Worm (Caenorhabditis elegans): Measurements from ENCODE around the gene set-23.

Gene set-23

DNA sequence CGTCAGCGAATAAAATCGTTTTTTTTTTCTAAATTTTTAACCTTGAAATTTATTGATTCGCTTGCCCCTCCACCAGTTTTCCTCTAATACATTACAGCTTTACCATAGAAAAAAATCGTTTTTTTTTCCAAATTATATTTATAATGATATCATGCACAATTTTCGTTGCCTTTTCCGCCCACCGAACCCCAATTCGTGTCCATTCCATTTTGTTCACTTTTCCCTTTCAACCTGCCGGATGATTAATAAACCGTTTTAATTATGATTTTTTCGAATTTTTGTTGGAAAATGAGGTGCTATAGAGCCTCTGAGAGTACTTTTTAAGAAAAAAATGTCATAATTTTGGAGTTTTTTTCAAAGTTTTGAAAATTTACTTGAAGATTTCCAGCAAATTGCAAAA, at the start of gene set-23:
Gene set-23 (plus strand): TSS at position 301 of the 400 bp plus-strand sequence.
- TF ChIP-seq fkh-6 (tag; optimal IDR thresholded peaks at IDR 0.05) (no peak), pqm-1 (tag; optimal IDR thresholded peaks at IDR 0.05) (no peak), hlh-15 (tag; optimal IDR thresholded peaks at IDR 0.05) (no peak), tbx-2 (tag; optimal IDR thresholded peaks at IDR 0.05) (no peak), C38D4.7 (GFP tag; optimal IDR thresholded peaks at IDR 0.05) (no peak), unc-3 (GFP tag; conservative IDR thresholded peaks at IDR 0.05) (no peak), unc-3 (tag; optimal IDR thresholded peaks at IDR 0.05) (no peak), C08G9.2 (tag; optimal IDR thresholded peaks at IDR 0.05) (no peak), lim-6 (tag; optimal IDR thresholded peaks at IDR 0.05) (no peak), ref-2 (tag; optimal IDR thresholded peaks at IDR 0.05) (no peak), zip-5 (tag; optimal IDR thresholded peaks at IDR 0.05) (no peak), F13H6.1 (tag; optimal IDR thresholded peaks at IDR 0.05) (no peak)

DNA sequence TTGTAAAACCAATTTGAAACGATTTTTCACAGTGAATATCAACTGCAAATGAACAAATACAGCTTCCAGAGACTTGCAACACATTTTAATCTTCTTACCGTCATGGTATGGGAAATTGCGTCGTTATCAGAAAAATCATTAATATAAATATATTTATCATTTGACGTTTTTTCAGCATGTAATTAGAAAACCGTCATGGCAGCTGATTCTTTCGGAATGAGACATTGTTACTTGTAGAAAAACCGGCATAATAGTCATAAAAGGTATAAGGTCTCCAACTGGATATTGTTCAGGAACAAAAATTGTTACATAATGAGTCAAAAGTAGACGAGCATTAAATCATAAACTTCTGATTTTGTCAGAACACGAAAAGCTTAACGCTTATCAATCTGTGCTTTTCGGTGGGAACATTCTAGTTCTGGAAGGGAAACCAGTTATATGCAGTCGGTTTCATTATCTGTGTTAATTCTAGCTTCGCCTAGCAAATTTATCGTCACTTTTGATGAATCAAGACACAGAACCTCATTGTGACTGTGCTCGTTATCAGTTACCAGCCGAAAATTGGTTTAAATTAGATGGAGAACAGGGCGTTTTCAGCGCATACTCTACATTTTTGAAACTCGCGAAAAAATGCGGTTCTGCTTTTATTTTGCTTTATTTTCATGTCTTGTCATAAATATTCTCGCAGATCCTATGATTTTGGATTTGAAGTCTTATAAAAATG, 48.1 kb upstream of the set-23 start, which contains the start of gene C34H4.2:
Gene C34H4.2 (plus strand): TSS at position 558 of the 724 bp plus-strand sequence.
- TF ChIP-seq gmeb-2 (tag; optimal IDR thresholded peaks at IDR 0.05): no peak
- TF ChIP-seq ceh-34 (tag; optimal IDR thresholded peaks at IDR 0.05): no peak
- TF ChIP-seq pat-9 (tag; optimal IDR thresholded peaks at IDR 0.05): no peak
- TF ChIP-seq ets-4 (tag; optimal IDR thresholded peaks at IDR 0.05): no peak
- TF ChIP-seq F13H6.1 (tag; optimal IDR thresholded peaks at IDR 0.05): no peak
- TF ChIP-seq unc-55 (GFP tag; optimal IDR thresholded peaks at IDR 0.05): no peak
- no peak for TF ChIP-seq ceh-18 (tag; optimal IDR thresholded peaks at IDR 0.05)
- TF ChIP-seq pha-2 (tag; optimal IDR thresholded peaks at IDR 0.05): no peak
- TF ChIP-seq pha-4 (tag; optimal IDR thresholded peaks at IDR 0.05): no peak
- no peak for TF ChIP-seq hlh-30 (tag; optimal IDR thresholded peaks at IDR 0.05; ENCODE audit: insufficient read depth)
- TF ChIP-seq fkh-10 (GFP tag; optimal IDR thresholded peaks at IDR 0.05): no peak
- TF ChIP-seq C08G9.2 (tag; optimal IDR thresholded peaks at IDR 0.05): no peak
- no peak for TF ChIP-seq sdc-2 (tag; optimal IDR thresholded peaks at IDR 0.05)
- TF ChIP-seq zip-5 (tag; optimal IDR thresholded peaks at IDR 0.05): no peak
- no peak for TF ChIP-seq pros-1 (tag; optimal IDR thresholded peaks at IDR 0.05)
- TF ChIP-seq elt-2 (tag; optimal IDR thresholded peaks at IDR 0.05): no peak
- TF ChIP-seq sox-4 (tag; optimal IDR thresholded peaks at IDR 0.05): no peak

DNA sequence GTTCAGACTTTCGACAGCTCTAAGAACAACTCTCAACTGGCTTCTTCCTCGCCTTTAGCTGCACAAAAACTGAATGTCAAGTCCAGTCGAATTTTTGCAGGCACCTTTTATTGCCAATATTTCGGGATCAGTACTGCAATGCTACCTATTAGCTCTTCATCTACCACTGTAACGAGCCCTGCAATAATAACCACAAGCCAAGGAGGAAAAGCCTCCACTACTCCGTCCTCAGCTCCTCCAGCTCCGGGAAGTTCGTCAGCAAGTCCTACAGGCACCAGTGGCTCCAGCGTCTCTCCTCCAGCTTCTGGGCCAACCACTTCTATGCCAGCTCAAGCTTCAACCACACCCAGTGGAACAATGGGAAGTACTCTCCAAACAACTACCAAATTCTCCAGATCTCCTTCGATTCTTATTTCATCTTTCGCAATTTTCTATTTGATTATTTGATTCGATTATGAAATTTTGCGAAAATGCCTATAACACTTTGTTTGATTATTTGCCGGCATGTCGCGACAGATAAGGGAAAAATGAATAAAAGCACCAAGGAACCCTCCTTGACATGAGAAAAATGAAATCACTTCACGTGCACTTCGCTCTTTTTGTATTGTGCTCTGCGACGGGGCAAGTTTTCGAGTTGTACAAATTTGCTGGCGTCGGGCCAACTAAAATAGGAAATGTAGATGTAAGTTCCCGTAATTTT, 46.3 kb upstream of the set-23 start, which contains the start of gene C34H4.1:
Gene C34H4.1 (plus strand): TSS at position 559 of the 700 bp plus-strand sequence.
- TF ChIP-seq elt-2 (tag; optimal IDR thresholded peaks at IDR 0.05): no peak
- no peak for TF ChIP-seq fax-1 (tag; optimal IDR thresholded peaks at IDR 0.05)
- TF ChIP-seq ceh-48 (tag; optimal IDR thresholded peaks at IDR 0.05): no peak

DNA sequence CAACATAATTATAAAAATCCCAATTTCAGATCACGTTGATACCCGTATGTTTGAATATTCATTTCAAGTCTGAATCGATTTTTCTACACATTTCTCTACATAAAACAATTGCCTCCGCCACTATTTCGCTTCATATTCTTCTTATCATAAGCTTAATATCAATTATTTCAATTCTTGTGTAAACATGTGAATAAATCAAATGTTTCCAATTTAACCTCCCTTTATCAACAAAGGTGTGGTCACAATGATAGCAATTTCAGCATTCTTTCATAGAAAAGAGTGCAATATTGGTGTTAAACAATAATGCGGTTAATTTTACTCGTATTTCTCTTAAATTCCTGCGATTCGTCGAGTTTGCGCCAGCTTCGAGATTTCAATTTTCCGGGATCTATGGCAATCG, 41.5 kb upstream of the set-23 start, which contains the start of gene Y41D4B.17:
Gene Y41D4B.17 (plus strand): TSS at position 174 of the 400 bp plus-strand sequence.
- no peak for TF ChIP-seq unc-86 (tag; optimal IDR thresholded peaks at IDR 0.05)
- TF ChIP-seq unc-3 (GFP tag; conservative IDR thresholded peaks at IDR 0.05): no peak
- no peak for TF ChIP-seq unc-3 (tag; optimal IDR thresholded peaks at IDR 0.05)
- no peak for TF ChIP-seq eyg-1 (tag; optimal IDR thresholded peaks at IDR 0.05)
- no peak for TF ChIP-seq F13H6.1 (tag; optimal IDR thresholded peaks at IDR 0.05)
- no peak for TF ChIP-seq che-1 (tag; optimal IDR thresholded peaks at IDR 0.05)
- TF ChIP-seq ama-1 (optimal IDR thresholded peaks at IDR 0.05): no peak
- TF ChIP-seq dve-1 (tag; optimal IDR thresholded peaks at IDR 0.05): no peak
- no peak for TF ChIP-seq tbx-7 (tag; optimal IDR thresholded peaks at IDR 0.05)
- no peak for TF ChIP-seq nhr-232 (tag; optimal IDR thresholded peaks at IDR 0.05)
- TF ChIP-seq ceh-14 (tag; optimal IDR thresholded peaks at IDR 0.05): no peak
- no peak for TF ChIP-seq hlh-6 (tag; optimal IDR thresholded peaks at IDR 0.05)
- no peak for TF ChIP-seq unc-55 (GFP tag; optimal IDR thresholded peaks at IDR 0.05)
- no peak for TF ChIP-seq ceh-48 (tag; optimal IDR thresholded peaks at IDR 0.05)
- no peak for TF ChIP-seq pha-2 (tag; optimal IDR thresholded peaks at IDR 0.05)
- TF ChIP-seq ceh-24 (tag; optimal IDR thresholded peaks at IDR 0.05): no peak
- no peak for TF ChIP-seq ets-4 (tag; optimal IDR thresholded peaks at IDR 0.05)
- no peak for TF ChIP-seq syd-9 (tag; optimal IDR thresholded peaks at IDR 0.05)
- TF ChIP-seq tbx-2 (tag; optimal IDR thresholded peaks at IDR 0.05): no peak
- no peak for TF ChIP-seq fkh-6 (tag; optimal IDR thresholded peaks at IDR 0.05)

Measured in whole organism, late embryonic.